Fruit fly (Drosophila melanogaster): ENCODE data around the gene CG15439.
A peak's percentile ranks its signal among the peaks of the same experiment; 100 is the strongest.

Gene CG15439

dm6 chr2L:4448582-4449016 lies 4.2 kb downstream of the CG15439 start, which contains the start of gene MFS18:
MFS18 (minus strand) TSS chr2L:4448635.
- TF ChIP-seq Ets96B (tag; optimal IDR thresholded peaks at IDR 0.05) (peak; percentile 89), eg (GFP tag; IDR thresholded peaks at IDR 0.05) (peak; percentile 99), net (GFP tag; optimal IDR thresholded peaks at IDR 0.05) (peak; percentile 97), svp (GFP tag) (peak; percentile 98), Smox (GFP tag; optimal IDR thresholded peaks at IDR 0.05) (peak; percentile 95), OdsH (GFP tag; optimal IDR thresholded peaks at IDR 0.05) (peak; percentile 97), Hr4 (GFP tag; optimal IDR thresholded peaks at IDR 0.05) (peak; percentile 96), spab (GFP tag; optimal IDR thresholded peaks at IDR 0.05) (peak; percentile 98), Eip78C (GFP tag) (peak; percentile 99), CG3919 (GFP tag; optimal IDR thresholded peaks at IDR 0.05) (peak; percentile 97), achi (GFP tag; optimal IDR thresholded peaks at IDR 0.05) (peak; percentile 97), CG6792 (GFP tag; optimal IDR thresholded peaks at IDR 0.05) (peak; percentile 94), pdm3 (GFP tag; optimal IDR thresholded peaks at IDR 0.05) (peak; percentile 96), CG3032 (tag; optimal IDR thresholded peaks at IDR 0.05) (peak; percentile 98), fkh (GFP tag; optimal IDR thresholded peaks at IDR 0.05) (peak; percentile 76), CG8119 (GFP tag; IDR thresholded peaks at IDR 0.05) (peak; percentile 99), CG6808 (GFP tag; optimal IDR thresholded peaks at IDR 0.05) (peak; percentile 95), CG34406 (GFP tag; optimal IDR thresholded peaks at IDR 0.05) (peak; percentile 98), Sox102F (GFP tag; optimal IDR thresholded peaks at IDR 0.05) (peak; percentile 94), CG10631 (GFP tag; optimal IDR thresholded peaks at IDR 0.05) (peak; percentile 97), CG16779 (tag; optimal IDR thresholded peaks at IDR 0.05) (no peak), CG10669 (GFP tag; optimal IDR thresholded peaks at IDR 0.05) (peak; percentile 99), CG11294 (GFP tag; IDR thresholded peaks at IDR 0.05) (peak; percentile 99), esn (GFP tag; optimal IDR thresholded peaks at IDR 0.05) (peak; percentile 98), CG7368 (GFP tag; optimal IDR thresholded peaks at IDR 0.05) (peak; percentile 99), Sox15 (GFP tag; optimal IDR thresholded peaks at IDR 0.05) (peak; percentile 93), Met (GFP tag; optimal IDR thresholded peaks at IDR 0.05) (peak; percentile 95), CG11762 (GFP tag; optimal IDR thresholded peaks at IDR 0.05; ENCODE audit: insufficient read depth) (peak; percentile 99), cyc (GFP tag; optimal IDR thresholded peaks at IDR 0.05) (peak; percentile 93), CG31627 (GFP tag; optimal IDR thresholded peaks at IDR 0.05) (peak; percentile 91), CG6163 (GFP tag; IDR thresholded peaks at IDR 0.05) (peak; percentile 98), CG32006 (GFP tag; optimal IDR thresholded peaks at IDR 0.05) (peak; percentile 96), acj6 (GFP tag; optimal IDR thresholded peaks at IDR 0.05) (peak; percentile 97), Hr39 (GFP tag; optimal IDR thresholded peaks at IDR 0.05) (peak; percentile 88), Gug (GFP tag; IDR thresholded peaks at IDR 0.05) (peak; percentile 99), Blimp-1 (GFP tag; optimal IDR thresholded peaks at IDR 0.05) (peak; percentile 90), CG6854 (GFP tag; optimal IDR thresholded peaks at IDR 0.05) (peak; percentile 96), ss (GFP tag; optimal IDR thresholded peaks at IDR 0.05) (peak in 1 of 2 experiments; percentile 90), Lpt (GFP tag; optimal IDR thresholded peaks at IDR 0.05) (peak; percentile 93), Hr38 (GFP tag; optimal IDR thresholded peaks at IDR 0.05) (peak; percentile 20), CG15336 (GFP tag; IDR thresholded peaks at IDR 0.05) (peak; percentile 99), CG4318 (GFP tag; optimal IDR thresholded peaks at IDR 0.05) (no peak), CG9139 (GFP tag; optimal IDR thresholded peaks at IDR 0.05) (no peak), dsx (GFP tag; optimal IDR thresholded peaks at IDR 0.05; ENCODE audit: poor library complexity, severe bottlenecking) (peak; percentile 86), CG8319 (GFP tag; optimal IDR thresholded peaks at IDR 0.05) (peak; percentile 98), Eip93F (GFP tag; optimal IDR thresholded peaks at IDR 0.05) (no peak), lz (GFP tag; optimal IDR thresholded peaks at IDR 0.05) (peak; percentile 94), Sox14 (GFP tag; optimal IDR thresholded peaks at IDR 0.05) (peak; percentile 92), CG1621 (tag; optimal IDR thresholded peaks at IDR 0.05) (peak; percentile 85), CG11902 (GFP tag; optimal IDR thresholded peaks at IDR 0.05) (peak; percentile 95), salr (GFP tag; optimal IDR thresholded peaks at IDR 0.05) (peak; percentile 81 to 96), vri (GFP tag; optimal IDR thresholded peaks at IDR 0.05) (no peak)

Data from whole organism, prepupa.